Worm (Caenorhabditis elegans) whole organism, dauer: ENCODE data around the gene F58H7.1.
"Not testable (repeated sequence)": the region's sequence is repeated elsewhere in the genome, so short reads cannot be mapped to it uniquely, and the experiment has no call there.

ENCODE experiments used
- unc-62 ChIP-seq: sonication (generic microtip); optimal IDR thresholded peaks from 2 replicates; lab custom pipeline; 2017; ENCODE audit warnings: missing biosample characterization, missing genetic modification reagents, missing genetic modification characterization

Gene F58H7.1

ce11 chrIV:917640-918039, 18.0 kb downstream of the F58H7.1 start:
- TF ChIP-seq unc-62 (GFP tag; lab: Kevin White, UChicago) = no peak

- TF ChIP-seq unc-62 (GFP tag; lab: Kevin White, UChicago) = no peak
Measured at ce11 chrIV:914856-915255, 20.8 kb downstream of the F58H7.1 start.

- TF ChIP-seq unc-62 (GFP tag; lab: Kevin White, UChicago) = not testable (repeated sequence)
Measured at ce11 chrIV:904963-905362, 30.7 kb downstream of the F58H7.1 start, which contains the start of gene fbxc-12. Gene fbxc-12, plus strand, starts transcription at chrIV:905263.

ce11 chrIV:884707-885394, 50.8 kb downstream of the F58H7.1 start, which contains the start of gene mak-2:
Gene mak-2, plus strand, starts transcription at chrIV:885344.
- no peak for TF ChIP-seq unc-62 (GFP tag; lab: Kevin White, UChicago)
